Worm (Caenorhabditis elegans): ENCODE measurements around the gene F21C10.13.

F21C10.13 gene

DNA sequence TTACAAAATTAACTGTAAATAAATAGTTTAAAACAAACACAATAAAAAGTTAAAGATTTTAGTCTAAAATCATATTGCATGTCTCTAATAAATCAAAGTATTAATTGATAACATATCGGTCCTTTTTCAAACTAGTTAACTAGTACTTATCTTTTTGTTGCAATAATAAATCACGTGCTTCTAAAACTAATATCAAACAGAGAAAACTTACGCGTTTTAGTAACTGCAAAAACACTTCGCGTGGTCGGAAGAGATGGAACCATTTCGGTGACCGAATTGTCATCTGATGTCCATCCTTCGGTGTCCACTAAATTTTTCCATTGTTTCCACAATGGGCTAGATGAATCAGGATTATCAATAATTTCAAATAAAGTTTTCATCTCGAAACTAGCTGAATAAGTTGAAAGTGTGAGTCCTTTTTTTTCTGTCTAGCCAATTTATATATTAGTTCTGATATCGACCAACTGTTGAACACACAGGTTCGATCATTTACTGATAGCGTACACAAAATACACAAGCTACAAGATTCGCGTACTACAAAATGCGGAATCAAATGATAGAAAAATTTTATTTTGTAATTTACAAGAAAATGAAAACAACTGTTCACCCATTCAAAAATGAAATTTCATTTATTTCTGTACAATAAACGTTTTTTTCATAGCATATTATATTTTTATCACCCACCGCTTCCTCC is 23.7 kb upstream of the F21C10.13 start, which contains the start of gene F21C10.9:
Gene F21C10.9, minus strand, starts transcription at position 417 of the 694 bp plus-strand sequence.
- no peak for TF ChIP-seq zip-8 (tag; optimal IDR thresholded peaks at IDR 0.05)
- no peak for TF ChIP-seq flh-1 (GFP tag; optimal IDR thresholded peaks at IDR 0.05)

DNA sequence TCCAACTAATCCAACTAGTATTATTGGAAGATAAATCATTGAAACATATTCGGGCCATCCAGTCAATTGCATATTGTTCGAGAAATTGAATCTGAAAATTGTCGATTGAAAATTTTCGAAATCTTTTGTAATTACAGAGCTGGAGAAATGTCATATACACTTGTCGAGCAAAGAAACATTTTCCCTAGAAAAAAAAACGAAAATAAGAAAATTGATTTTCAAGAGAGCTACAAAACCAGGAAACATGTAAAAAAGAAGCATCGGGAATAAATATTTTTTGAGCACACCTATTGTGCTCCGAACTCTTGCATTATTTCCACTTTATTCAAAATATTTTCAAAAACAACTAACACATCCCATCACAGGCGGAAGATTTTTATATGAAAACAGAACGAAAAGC is 21.0 kb upstream of the F21C10.13 start, which contains the start of gene frpr-6:
Gene frpr-6, minus strand, starts transcription at position 101 of the 400 bp plus-strand sequence.
- TF ChIP-seq ztf-11 (tag; optimal IDR thresholded peaks at IDR 0.05) (no peak), bed-3 (GFP tag; optimal IDR thresholded peaks at IDR 0.05) (no peak), ces-1 (GFP tag; optimal IDR thresholded peaks at IDR 0.05) (no peak), mep-1 (tag; optimal IDR thresholded peaks at IDR 0.05) (no peak), tbx-8 (GFP tag; optimal IDR thresholded peaks at IDR 0.05) (no peak)

DNA sequence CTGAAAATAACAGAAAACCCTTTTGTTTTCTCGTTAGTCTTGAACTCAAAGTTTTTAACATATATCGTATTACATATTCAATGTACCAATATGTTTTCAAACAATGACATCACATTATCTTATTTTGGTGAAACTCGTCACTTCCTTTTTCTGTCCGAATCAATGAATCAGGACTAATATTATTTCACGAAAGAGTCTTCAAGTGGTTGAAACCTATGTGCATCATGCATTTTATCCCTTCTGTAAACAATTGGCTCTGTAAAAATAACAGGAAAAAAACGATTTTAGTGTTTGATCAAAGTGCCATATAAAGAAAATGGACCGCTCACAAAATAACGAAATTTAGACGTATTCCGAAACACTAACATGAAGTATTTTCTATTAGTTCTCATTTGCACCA is 13.9 kb upstream of the F21C10.13 start, which contains the start of gene F21C10.18:
Gene F21C10.18, plus strand, starts transcription at position 301 of the 400 bp plus-strand sequence.
- TF ChIP-seq lin-13 (tag; optimal IDR thresholded peaks at IDR 0.05) (no peak), nhr-12 (tag; optimal IDR thresholded peaks at IDR 0.05) (no peak), unc-39 (tag; optimal IDR thresholded peaks at IDR 0.05) (no peak), sptf-1 (tag; optimal IDR thresholded peaks at IDR 0.05) (no peak), elt-1 (tag; optimal IDR thresholded peaks at IDR 0.05; ENCODE audit: borderline replicate concordance, insufficient read depth) (no peak), zip-8 (tag; optimal IDR thresholded peaks at IDR 0.05) (no peak), sem-2 (GFP tag; optimal IDR thresholded peaks at IDR 0.05) (no peak), tbx-8 (GFP tag; optimal IDR thresholded peaks at IDR 0.05) (no peak), ham-2 (GFP tag; optimal IDR thresholded peaks at IDR 0.05) (no peak)

DNA sequence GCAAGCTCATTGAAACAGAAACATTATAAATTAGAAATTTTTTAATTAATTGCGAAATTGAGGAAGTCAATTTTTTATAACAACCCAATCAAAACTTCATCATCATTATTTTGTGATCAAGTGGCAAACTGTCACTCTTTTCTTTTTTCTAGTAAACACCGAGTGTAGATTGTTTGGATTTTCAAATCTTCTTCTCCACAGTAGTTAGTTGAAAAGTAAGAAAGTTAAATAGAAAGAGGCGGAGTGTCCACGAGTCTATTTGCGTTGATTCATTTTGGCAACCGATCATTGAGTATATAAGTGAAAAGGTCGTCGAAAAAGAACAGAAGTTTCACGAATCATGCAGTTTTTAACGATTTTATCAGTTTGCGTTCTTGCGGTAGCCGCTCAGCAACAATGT is 12.8 kb upstream of the F21C10.13 start, which contains the start of gene pqn-31:
Gene pqn-31, plus strand, starts transcription at position 301 of the 400 bp plus-strand sequence.
- TF ChIP-seq nhr-28 (tag; optimal IDR thresholded peaks at IDR 0.05) (no peak), ham-2 (GFP tag; optimal IDR thresholded peaks at IDR 0.05) (no peak), elt-1 (tag; optimal IDR thresholded peaks at IDR 0.05; ENCODE audit: borderline replicate concordance, insufficient read depth) (no peak), unc-39 (tag; optimal IDR thresholded peaks at IDR 0.05) (no peak), unc-120 (tag; optimal IDR thresholded peaks at IDR 0.05; ENCODE audit: poor library complexity, severe bottlenecking) (no peak), lsy-2 (tag; optimal IDR thresholded peaks at IDR 0.05) (no peak), nhr-76 (tag; optimal IDR thresholded peaks at IDR 0.05) (no peak), ces-1 (GFP tag; optimal IDR thresholded peaks at IDR 0.05) (no peak), ceh-39 (tag; optimal IDR thresholded peaks at IDR 0.05) (no peak), sem-2 (GFP tag; optimal IDR thresholded peaks at IDR 0.05) (no peak), blmp-1 (tag; optimal IDR thresholded peaks at IDR 0.05) (no peak), nhr-237 (tag; optimal IDR thresholded peaks at IDR 0.05) (no peak), mls-2 (tag; optimal IDR thresholded peaks at IDR 0.05) (no peak)

DNA sequence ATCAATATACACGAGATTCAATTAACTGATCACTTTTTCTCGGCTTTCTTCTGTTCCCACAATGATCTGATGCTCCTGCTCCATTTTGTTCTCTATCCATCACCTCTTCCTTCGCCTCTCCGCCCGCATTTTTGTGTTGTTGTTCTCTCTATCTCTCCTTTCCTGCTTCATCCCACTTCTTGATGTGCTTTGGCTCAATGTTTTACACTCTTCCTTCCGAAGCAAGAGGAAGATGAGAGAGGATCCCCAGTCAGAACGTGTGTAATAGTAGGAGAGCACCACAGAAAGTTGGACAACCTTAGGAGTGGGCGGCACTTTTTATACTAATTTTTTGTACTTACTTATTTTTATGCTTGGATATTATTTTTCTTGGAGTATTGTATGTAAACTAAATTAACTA is 10.1 kb upstream of the F21C10.13 start:
- TF ChIP-seq nhr-12 (tag; optimal IDR thresholded peaks at IDR 0.05) = no peak
- TF ChIP-seq unc-120 (tag; optimal IDR thresholded peaks at IDR 0.05; ENCODE audit: poor library complexity, severe bottlenecking) = peak; percentile 97
- no peak for TF ChIP-seq flh-1 (GFP tag; optimal IDR thresholded peaks at IDR 0.05)
- no peak for TF ChIP-seq nhr-2 (tag; optimal IDR thresholded peaks at IDR 0.05)
- TF ChIP-seq bed-3 (GFP tag; optimal IDR thresholded peaks at IDR 0.05) = no peak
- no peak for TF ChIP-seq nhr-76 (tag; optimal IDR thresholded peaks at IDR 0.05)
- peak; percentile 43 for TF ChIP-seq hlh-1 (tag; optimal IDR thresholded peaks at IDR 0.05)

DNA sequence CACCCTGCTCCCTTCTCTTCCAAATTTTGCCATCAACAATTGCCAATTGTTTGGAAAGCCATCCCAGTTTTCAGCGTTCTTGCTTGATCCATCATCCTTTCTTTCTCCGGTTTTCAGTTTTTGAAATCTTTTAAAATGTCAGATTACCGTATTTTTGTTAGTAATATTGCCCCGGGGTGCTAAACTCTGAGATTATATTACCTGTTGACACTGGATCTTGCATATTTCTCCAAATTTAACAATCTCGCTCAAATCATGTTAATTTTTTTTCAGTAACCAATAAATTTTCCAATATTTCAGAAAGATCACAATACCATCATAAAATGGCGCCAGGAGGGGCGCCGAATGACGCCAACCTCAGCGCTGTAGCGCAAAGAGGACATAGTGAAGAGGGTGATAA is 9.6 kb upstream of the F21C10.13 start, which contains the start of gene F21C10.7:
Gene F21C10.7, plus strand, starts transcription at position 301 of the 400 bp plus-strand sequence.
- TF ChIP-seq cnd-1 (tag; optimal IDR thresholded peaks at IDR 0.05) (no peak), mep-1 (tag; optimal IDR thresholded peaks at IDR 0.05) (no peak), bed-3 (GFP tag; optimal IDR thresholded peaks at IDR 0.05) (no peak), lsy-2 (tag; optimal IDR thresholded peaks at IDR 0.05) (no peak), sem-2 (GFP tag; optimal IDR thresholded peaks at IDR 0.05) (no peak), mab-5 (tag; optimal IDR thresholded peaks at IDR 0.05) (no peak), zip-8 (tag; optimal IDR thresholded peaks at IDR 0.05) (no peak), nhr-237 (tag; optimal IDR thresholded peaks at IDR 0.05) (no peak), hlh-1 (tag; optimal IDR thresholded peaks at IDR 0.05) (no peak), elt-3 (tag; optimal IDR thresholded peaks at IDR 0.05) (no peak), nhr-76 (tag; optimal IDR thresholded peaks at IDR 0.05) (no peak), lin-32 (GFP tag; optimal IDR thresholded peaks at IDR 0.05) (no peak), nhr-12 (tag; optimal IDR thresholded peaks at IDR 0.05) (no peak), pha-4 (tag; optimal IDR thresholded peaks at IDR 0.05) (no peak), ceh-39 (tag; optimal IDR thresholded peaks at IDR 0.05) (no peak), ces-1 (GFP tag; optimal IDR thresholded peaks at IDR 0.05) (no peak), snpc-4 (tag; optimal IDR thresholded peaks at IDR 0.05) (no peak), nhr-28 (tag; optimal IDR thresholded peaks at IDR 0.05) (no peak), ceh-43 (GFP tag; optimal IDR thresholded peaks at IDR 0.05) (no peak), drap-1 (GFP tag; optimal IDR thresholded peaks at IDR 0.05) (no peak)
